Fruit fly (Drosophila melanogaster): Measurements from ENCODE around the gene PpD3.

Gene PpD3

dm6 chr3R:9701897-9702296 lies 45.8 kb upstream of the PpD3 start (continued):
- TF ChIP-seq onecut (GFP tag; IDR thresholded peaks at IDR 0.05): no peak
- TF ChIP-seq CG10979 (tag; optimal IDR thresholded peaks at IDR 0.05): no peak
- TF ChIP-seq CG14965 (GFP tag; optimal IDR thresholded peaks at IDR 0.05; ENCODE audit: borderline replicate concordance): no peak
- TF ChIP-seq CG43689 (GFP tag; IDR thresholded peaks at IDR 0.05): no peak
- no peak for TF ChIP-seq Adf1 (GFP tag; IDR thresholded peaks at IDR 0.05)
- TF ChIP-seq ro (GFP tag; IDR thresholded peaks at IDR 0.05): no peak
- no peak for TF ChIP-seq CG10209 (GFP tag; optimal IDR thresholded peaks at IDR 0.05)
- TF ChIP-seq C15 (GFP tag; IDR thresholded peaks at IDR 0.05): no peak
- no peak for TF ChIP-seq CG10431 (GFP tag; optimal IDR thresholded peaks at IDR 0.05)
- TF ChIP-seq pros (GFP tag; optimal IDR thresholded peaks at IDR 0.05): no peak
- no peak for TF ChIP-seq Fer1 (GFP tag; optimal IDR thresholded peaks at IDR 0.05)
- no peak for TF ChIP-seq CG12219 (GFP tag; optimal IDR thresholded peaks at IDR 0.05)
- peak; percentile 22 for TF ChIP-seq dmrt99B (tag; optimal IDR thresholded peaks at IDR 0.05)
- TF ChIP-seq bowl (GFP tag; IDR thresholded peaks at IDR 0.05): no peak
- TF ChIP-seq Spps (tag; optimal IDR thresholded peaks at IDR 0.05): no peak
- peak; percentile 24 for TF ChIP-seq Ssrp (tag; optimal IDR thresholded peaks at IDR 0.05)
- TF ChIP-seq her (GFP tag; optimal IDR thresholded peaks at IDR 0.05): no peak
- no peak for TF ChIP-seq Rx (GFP tag; IDR thresholded peaks at IDR 0.05)
- TF ChIP-seq CG13424 (tag; optimal IDR thresholded peaks at IDR 0.05): peak; percentile 50
- no peak for TF ChIP-seq CG30403 (GFP tag; optimal IDR thresholded peaks at IDR 0.05)
- no peak for TF ChIP-seq CG10321 (GFP tag; IDR thresholded peaks at IDR 0.05)
- TF ChIP-seq sisA (GFP tag; IDR thresholded peaks at IDR 0.05): no peak
- no peak for TF ChIP-seq CG10366 (GFP tag; IDR thresholded peaks at IDR 0.05)
- TF ChIP-seq aop (GFP tag; IDR thresholded peaks at IDR 0.05): no peak
- no peak for TF ChIP-seq gce (GFP tag; IDR thresholded peaks at IDR 0.05)
- peak; percentile 2 for TF ChIP-seq PHDP (tag; optimal IDR thresholded peaks at IDR 0.05)
- no peak for TF ChIP-seq CG11398 (GFP tag; optimal IDR thresholded peaks at IDR 0.05)
- TF ChIP-seq Ptx1 (GFP tag; IDR thresholded peaks at IDR 0.05): no peak
- peak; percentile 2 for TF ChIP-seq lilli (GFP tag; optimal IDR thresholded peaks at IDR 0.05)
- TF ChIP-seq CG32772 (GFP tag; IDR thresholded peaks at IDR 0.05): no peak
- TF ChIP-seq p53 (GFP tag; optimal IDR thresholded peaks at IDR 0.05): no peak
- peak; percentile 36 for TF ChIP-seq grau (tag; optimal IDR thresholded peaks at IDR 0.05)
- TF ChIP-seq CG14050 (GFP tag; IDR thresholded peaks at IDR 0.05): no peak
- no peak for TF ChIP-seq Sox100B (GFP tag; optimal IDR thresholded peaks at IDR 0.05)
- TF ChIP-seq slp2 (GFP tag; optimal IDR thresholded peaks at IDR 0.05): no peak

dm6 chr3R:9702567-9702966 lies 45.1 kb upstream of the PpD3 start:
- no peak for TF ChIP-seq ttk (GFP tag; IDR thresholded peaks at IDR 0.05)
- peak; percentile 81 for TF ChIP-seq CG2202 (tag; optimal IDR thresholded peaks at IDR 0.05)
- peak; percentile 93 for TF ChIP-seq CG12769 (tag; optimal IDR thresholded peaks at IDR 0.05)
- TF ChIP-seq E2f1 (GFP tag; IDR thresholded peaks at IDR 0.05): no peak
- no peak for TF ChIP-seq cas (GFP tag; IDR thresholded peaks at IDR 0.05)
- no peak for TF ChIP-seq CG11247 (GFP tag; IDR thresholded peaks at IDR 0.05)
- TF ChIP-seq Ada2b (GFP tag; IDR thresholded peaks at IDR 0.05): no peak
- peak; percentile 83 for TF ChIP-seq jing (GFP tag; optimal IDR thresholded peaks at IDR 0.05)
- peak; percentile 85 for TF ChIP-seq scrt (GFP tag; optimal IDR thresholded peaks at IDR 0.05)
- peak; percentile 84 for TF ChIP-seq HLH54F (GFP tag; optimal IDR thresholded peaks at IDR 0.05)
- TF ChIP-seq sr (GFP tag; IDR thresholded peaks at IDR 0.05): no peak
- TF ChIP-seq sc (optimal IDR thresholded peaks at IDR 0.05): no peak
- TF ChIP-seq sc (GFP tag; optimal IDR thresholded peaks at IDR 0.05): peak; percentile 79
- TF ChIP-seq gce (GFP tag; IDR thresholded peaks at IDR 0.05): no peak
- TF ChIP-seq Rx (GFP tag; IDR thresholded peaks at IDR 0.05): no peak
- peak; percentile 80 for TF ChIP-seq CG7357 (GFP tag; IDR thresholded peaks at IDR 0.05)
- TF ChIP-seq lov (optimal IDR thresholded peaks at IDR 0.05): no peak
- TF ChIP-seq lov (GFP tag; IDR thresholded peaks at IDR 0.05): no peak
- TF ChIP-seq cato (GFP tag; optimal IDR thresholded peaks at IDR 0.05; ENCODE audit: borderline replicate concordance): peak; percentile 65
- no peak for TF ChIP-seq ara (GFP tag; IDR thresholded peaks at IDR 0.05)
- TF ChIP-seq Nf-YA (GFP tag; IDR thresholded peaks at IDR 0.05): no peak
- no peak for TF ChIP-seq Poxn (GFP tag; IDR thresholded peaks at IDR 0.05)

Data from whole organism, embryonic.